Fruit fly (Drosophila melanogaster): Measurements from ENCODE around the gene mfas.

- TF ChIP-seq psq (optimal IDR thresholded peaks at IDR 0.05), result no peak
- no peak for TF ChIP-seq insv (optimal IDR thresholded peaks at IDR 0.05)
- no peak for TF ChIP-seq Myc (optimal IDR thresholded peaks at IDR 0.05)
- no peak for TF ChIP-seq h (optimal IDR thresholded peaks at IDR 0.05)
Measured at dm6 chr3R:11973826-11974225, 19.3 kb downstream of the mfas start.

All from Kc167 (cell line).